Worm (Caenorhabditis elegans) whole organism, L2 larva: Measurements from ENCODE around the gene lgc-50.

Experiments used
- ZK546.5 ChIP-seq: sonication (generic microtip); optimal IDR thresholded peaks from 2 replicates; lab custom pipeline; 2017; ENCODE audit warnings: missing biosample characterization, missing genetic modification characterization
- alr-1 ChIP-seq: fragments of 150-350 bp; optimal IDR thresholded peaks from 2 replicates; lab custom pipeline; 2014; ENCODE audit warnings: missing biosample characterization, missing genetic modification characterization
- dmd-4 ChIP-seq: sonication (generic microtip); optimal IDR thresholded peaks from 2 replicates; lab custom pipeline; 2017; ENCODE audit warnings: missing biosample characterization, missing genetic modification characterization
- egl-27 ChIP-seq: sonication (generic microtip); optimal IDR thresholded peaks from 3 replicates; lab custom pipeline; 2017; ENCODE audit warnings: missing biosample characterization, missing genetic modification reagents, missing genetic modification characterization
- mdl-1 ChIP-seq, 2 experiments: fragments of 150-350 bp in 1 of 2; sonication (generic microtip) in 1 of 2; optimal IDR thresholded peaks; 2 replicates each; lab custom pipeline; 2017; ENCODE audit warnings: missing biosample characterization in 2 of 2, missing genetic modification characterization in 2 of 2
- unc-62 ChIP-seq: fragments of 150-350 bp; optimal IDR thresholded peaks from 2 replicates; lab custom pipeline; 2014; ENCODE audit warnings: missing biosample characterization, missing genetic modification reagents, missing genetic modification characterization

ce11 chrIII:7347049-7347448 is 48.2 kb downstream of the lgc-50 start, which contains the start of gene F08F8.7:
- TF ChIP-seq unc-62 (GFP tag; lab: Kevin White, UChicago) (no peak), alr-1 (tag; lab: Kevin White, UChicago) (no peak), dmd-4 (tag; lab: Kevin White, UChicago) (no peak), ZK546.5 (no peak), mdl-1 (tag; optimal IDR thresholded peaks at IDR 0.05; lab: Kevin White, UChicago) (no peak), egl-27 (tag; lab: Kevin White, UChicago) (no peak)
